Worm (Caenorhabditis elegans) whole organism, L3 larva: ENCODE data around the gene C16C4.18.

Experiments used
- egl-27 ChIP-seq: sonication (generic microtip); optimal IDR thresholded peaks from 4 replicates; lab custom pipeline; 2017; ENCODE audit warnings: missing biosample characterization, missing genetic modification reagents, missing genetic modification characterization
- fkh-10 ChIP-seq: sonication (generic microtip); optimal IDR thresholded peaks from 2 replicates; lab custom pipeline; 2017; ENCODE audit warnings: missing biosample characterization, missing genetic modification reagents, missing genetic modification characterization
- mdl-1 ChIP-seq: fragments of 150-350 bp; optimal IDR thresholded peaks from 2 replicates; lab custom pipeline; 2014; ENCODE audit warnings: missing biosample characterization, missing genetic modification characterization
- nhr-23 ChIP-seq: fragments of 150-350 bp; optimal IDR thresholded peaks from 2 replicates; lab custom pipeline; 2014; ENCODE audit warnings: missing biosample characterization, missing genetic modification reagents, missing genetic modification characterization
- nhr-25 ChIP-seq: sonication (generic microtip); optimal IDR thresholded peaks from 2 replicates; lab custom pipeline; 2017; ENCODE audit warnings: missing biosample characterization, missing genetic modification characterization
- nhr-77 ChIP-seq: fragments of 150-350 bp; optimal IDR thresholded peaks from 2 replicates; lab custom pipeline; 2014; ENCODE audit warnings: missing biosample characterization, missing genetic modification characterization
- snpc-4 ChIP-seq: fragments of 150-350 bp; optimal IDR thresholded peaks from 2 replicates; lab custom pipeline; 2014; ENCODE audit warnings: missing biosample characterization, missing genetic modification characterization

DNA sequence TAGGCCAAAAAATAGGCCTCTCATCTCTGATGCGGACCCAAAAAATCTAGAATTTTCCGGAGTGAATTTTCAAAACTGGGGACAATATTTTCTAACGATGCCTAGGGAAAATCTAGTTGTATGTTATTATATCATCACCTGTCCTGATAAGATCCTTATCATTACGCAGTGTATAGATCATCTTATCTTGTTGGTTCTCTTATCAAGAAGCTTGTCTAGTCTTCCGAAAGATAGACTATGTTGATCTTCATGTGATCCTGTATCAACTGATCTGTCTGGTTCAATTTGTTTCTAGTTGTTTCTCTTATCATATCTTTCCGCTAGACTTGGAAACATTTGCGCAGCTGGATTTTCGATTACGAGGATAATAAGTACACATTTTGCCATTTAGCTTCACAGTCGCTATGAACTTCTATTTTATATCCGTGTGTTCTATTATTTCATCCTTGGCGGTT lies 10.3 kb downstream of the C16C4.18 start, which contains the start of gene C52E2.3:
- TF ChIP-seq mdl-1 (tag; lab: Kevin White, UChicago) (no peak), fkh-10 (no peak), snpc-4 (tag; lab: Kevin White, UChicago) (no peak), nhr-77 (tag; lab: Kevin White, UChicago) (no peak), egl-27 (tag; lab: Kevin White, UChicago) (no peak), nhr-23 (tag; lab: Kevin White, UChicago) (no peak), nhr-25 (tag; lab: Kevin White, UChicago) (no peak)
